Fruit fly (Drosophila melanogaster): ENCODE results near the gene CG43169.

CG43169 gene

dm6 chr3L:8852907-8853306, 35.5 kb downstream of the CG43169 start (continued):
- no peak for TF ChIP-seq CG4707 (GFP tag; optimal IDR thresholded peaks at IDR 0.05)
- TF ChIP-seq MTF-1 (GFP tag; optimal IDR thresholded peaks at IDR 0.05; ENCODE audit: borderline replicate concordance) = no peak
- no peak for TF ChIP-seq CG1602 (GFP tag; optimal IDR thresholded peaks at IDR 0.05)
- TF ChIP-seq row (GFP tag; IDR thresholded peaks at IDR 0.05) = peak; percentile 61
- no peak for TF ChIP-seq nau (GFP tag; optimal IDR thresholded peaks at IDR 0.05)
- TF ChIP-seq crc (GFP tag; optimal IDR thresholded peaks at IDR 0.05) = no peak
- TF ChIP-seq CG3847 (GFP tag; IDR thresholded peaks at IDR 0.05) = peak; percentile 24; the same call in 1 of the 2 replicates
- TF ChIP-seq pfk (GFP tag; optimal IDR thresholded peaks at IDR 0.05) = no peak
- no peak for TF ChIP-seq CG42726 (GFP tag; IDR thresholded peaks at IDR 0.05; ENCODE audit: partially characterized antibody)
- TF ChIP-seq CG11085 (GFP tag; IDR thresholded peaks at IDR 0.05) = peak; percentile 62
- no peak for TF ChIP-seq B-H2 (GFP tag; optimal IDR thresholded peaks at IDR 0.05)
- peak; percentile 45 for TF ChIP-seq bab2 (GFP tag; optimal IDR thresholded peaks at IDR 0.05)
- peak in 1 of 2 experiments; percentile 2 for TF ChIP-seq bsh (GFP tag; optimal IDR thresholded peaks at IDR 0.05)
- no peak for TF ChIP-seq CG12299 (tag; optimal IDR thresholded peaks at IDR 0.05)
- TF ChIP-seq CG17802 (tag; optimal IDR thresholded peaks at IDR 0.05) = no peak
- TF ChIP-seq Chrac-16 (GFP tag; optimal IDR thresholded peaks at IDR 0.05) = peak; percentile 20
- no peak for TF ChIP-seq corto (GFP tag; optimal IDR thresholded peaks at IDR 0.05)
- no peak for TF ChIP-seq sr (GFP tag; IDR thresholded peaks at IDR 0.05)
- peak; percentile 17 for TF ChIP-seq CG7556 (GFP tag; optimal IDR thresholded peaks at IDR 0.05)
- TF ChIP-seq sisA (GFP tag; IDR thresholded peaks at IDR 0.05) = peak; percentile 55; the same call in 1 of the 2 replicates
- TF ChIP-seq CG10274 (GFP tag; optimal IDR thresholded peaks at IDR 0.05) = no peak
- TF ChIP-seq jigr1 (GFP tag; IDR thresholded peaks at IDR 0.05) = no peak
- TF ChIP-seq eve (GFP tag; optimal IDR thresholded peaks at IDR 0.05) = no peak
- no peak for TF ChIP-seq CG2202 (tag; optimal IDR thresholded peaks at IDR 0.05)
- no peak for TF ChIP-seq CG33557 (GFP tag; optimal IDR thresholded peaks at IDR 0.05)
- TF ChIP-seq CG9876 (GFP tag; optimal IDR thresholded peaks at IDR 0.05) = peak; percentile 14
- TF ChIP-seq CG4617 (GFP tag; optimal IDR thresholded peaks at IDR 0.05; ENCODE audit: borderline replicate concordance) = no peak
- TF ChIP-seq mirr (GFP tag; optimal IDR thresholded peaks at IDR 0.05) = no peak
- TF ChIP-seq luna (GFP tag; optimal IDR thresholded peaks at IDR 0.05) = no peak
- TF ChIP-seq CG34376 (GFP tag; optimal IDR thresholded peaks at IDR 0.05) = no peak
- no peak for TF ChIP-seq CG3163 (GFP tag; optimal IDR thresholded peaks at IDR 0.05)
- no peak for TF ChIP-seq D19A (tag; optimal IDR thresholded peaks at IDR 0.05)
- no peak for TF ChIP-seq CG4730 (GFP tag; IDR thresholded peaks at IDR 0.05)
- no peak for TF ChIP-seq Drgx (GFP tag; IDR thresholded peaks at IDR 0.05)
- no peak for TF ChIP-seq CG6254 (GFP tag; optimal IDR thresholded peaks at IDR 0.05)
- no peak for TF ChIP-seq CG14965 (GFP tag; optimal IDR thresholded peaks at IDR 0.05; ENCODE audit: borderline replicate concordance)
- TF ChIP-seq CG8765 (GFP tag; IDR thresholded peaks at IDR 0.05) = no peak
- TF ChIP-seq pum (GFP tag; optimal IDR thresholded peaks at IDR 0.05) = peak; percentile 11
- TF ChIP-seq HLH54F (GFP tag; optimal IDR thresholded peaks at IDR 0.05) = no peak
- TF ChIP-seq Lim3 (GFP tag; IDR thresholded peaks at IDR 0.05) = no peak
- TF ChIP-seq CG11696 (GFP tag; IDR thresholded peaks at IDR 0.05) = no peak
- no peak for TF ChIP-seq Xbp1 (GFP tag; optimal IDR thresholded peaks at IDR 0.05)
- no peak for TF ChIP-seq Bdp1 (GFP tag; optimal IDR thresholded peaks at IDR 0.05)
- TF ChIP-seq CG8359 (GFP tag; optimal IDR thresholded peaks at IDR 0.05; ENCODE audit: borderline replicate concordance) = no peak
- no peak for TF ChIP-seq Scr (GFP tag; IDR thresholded peaks at IDR 0.05; ENCODE audit: partially characterized antibody)
- no peak for TF ChIP-seq salm (tag; optimal IDR thresholded peaks at IDR 0.05)
- no peak for TF ChIP-seq grn (GFP tag; optimal IDR thresholded peaks at IDR 0.05)
- TF ChIP-seq zf30C (GFP tag; optimal IDR thresholded peaks at IDR 0.05) = no peak
- no peak for TF ChIP-seq br (optimal IDR thresholded peaks at IDR 0.05)
- TF ChIP-seq Hr3 (GFP tag; optimal IDR thresholded peaks at IDR 0.05) = no peak
- TF ChIP-seq trem (tag; optimal IDR thresholded peaks at IDR 0.05) = no peak
- TF ChIP-seq HLHmδ (GFP tag; optimal IDR thresholded peaks at IDR 0.05) = no peak

All from whole organism, embryonic.